Fruit fly (Drosophila melanogaster): Measurements from ENCODE around the gene laf.
A peak's percentile ranks its signal among the peaks of the same experiment; 100 is the strongest.

Gene laf

dm6 chr3R:4883186-4883746 is 4.9 kb upstream of the laf start (continued):
- TF ChIP-seq CG8478 (optimal IDR thresholded peaks at IDR 0.05): no peak
- no peak for TF ChIP-seq CG42726 (GFP tag; IDR thresholded peaks at IDR 0.05; ENCODE audit: partially characterized antibody)
- TF ChIP-seq Sry-δ (GFP tag; optimal IDR thresholded peaks at IDR 0.05): no peak
- no peak for TF ChIP-seq H2.0 (GFP tag; IDR thresholded peaks at IDR 0.05)

DNA sequence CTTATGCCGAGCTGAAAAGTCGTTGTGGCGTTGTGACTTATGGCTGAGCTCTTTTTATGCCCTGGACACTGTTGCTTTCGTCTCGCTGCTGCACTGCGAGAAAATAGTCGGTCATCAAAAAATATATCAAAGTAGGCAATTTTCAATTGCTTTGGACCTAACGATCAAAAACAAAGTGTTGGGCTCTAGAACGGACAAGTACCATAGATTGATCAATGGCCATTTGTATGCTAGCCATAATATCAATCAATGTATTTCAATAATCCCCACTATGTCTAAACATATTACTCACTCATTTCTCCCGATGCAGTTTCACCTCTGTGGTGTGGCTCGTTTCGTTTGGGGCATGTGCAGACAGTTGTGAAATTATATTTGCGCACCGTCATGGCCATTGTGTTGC is 4.6 kb downstream of the laf start:
- TF ChIP-seq Atf6 (GFP tag; IDR thresholded peaks at IDR 0.05) (no peak), sr (GFP tag; IDR thresholded peaks at IDR 0.05) (no peak), nom (GFP tag; optimal IDR thresholded peaks at IDR 0.05) (peak; percentile 6), maf-S (GFP tag; optimal IDR thresholded peaks at IDR 0.05) (no peak), Scr (GFP tag; IDR thresholded peaks at IDR 0.05; ENCODE audit: partially characterized antibody) (no peak), CG9727 (GFP tag; optimal IDR thresholded peaks at IDR 0.05) (no peak), CG10565 (GFP tag; optimal IDR thresholded peaks at IDR 0.05) (no peak), lbe (GFP tag; optimal IDR thresholded peaks at IDR 0.05) (peak; percentile 36), sqz (GFP tag; optimal IDR thresholded peaks at IDR 0.05) (no peak), bsh (GFP tag; optimal IDR thresholded peaks at IDR 0.05) (peak in 1 of 2 experiments; percentile 12), CG1603 (tag; optimal IDR thresholded peaks at IDR 0.05) (no peak), corto (GFP tag; optimal IDR thresholded peaks at IDR 0.05) (peak; percentile 12), CG10321 (GFP tag; IDR thresholded peaks at IDR 0.05) (no peak), CG10462 (GFP tag; optimal IDR thresholded peaks at IDR 0.05) (no peak), Fer3 (tag; optimal IDR thresholded peaks at IDR 0.05) (no peak), NK7.1 (GFP tag; optimal IDR thresholded peaks at IDR 0.05) (no peak), mam (GFP tag; optimal IDR thresholded peaks at IDR 0.05) (no peak), YL-1 (GFP tag; optimal IDR thresholded peaks at IDR 0.05) (no peak)

- no peak for TF ChIP-seq CG2199 (GFP tag; IDR thresholded peaks at IDR 0.05)
- TF ChIP-seq CG11560 (tag; IDR thresholded peaks at IDR 0.05): 0 out of 3 replicates have a peak, but pooled peaks have one; percentile 12
- peak; percentile 71 for TF ChIP-seq Hr39 (optimal IDR thresholded peaks at IDR 0.05)
- peak in 1 of 2 experiments; percentile 30 for TF ChIP-seq Dfd (GFP tag; optimal IDR thresholded peaks at IDR 0.05)
- 0 out of 2 replicates have a peak, but pooled peaks have one; percentile 12 for TF ChIP-seq CG4730 (GFP tag; IDR thresholded peaks at IDR 0.05)
Measured at dm6 chr3R:4868663-4869225, 9.6 kb downstream of the laf start.

dm6 chr3R:4866916-4867315 is 11.4 kb downstream of the laf start:
- TF ChIP-seq CG7556 (GFP tag; optimal IDR thresholded peaks at IDR 0.05): no peak
- no peak for TF ChIP-seq sim (GFP tag; IDR thresholded peaks at IDR 0.05)
- peak; percentile 35; the same call in 1 of the 3 replicates for TF ChIP-seq sr (GFP tag; IDR thresholded peaks at IDR 0.05)
- TF ChIP-seq HLHmδ (GFP tag; optimal IDR thresholded peaks at IDR 0.05): no peak
- no peak for TF ChIP-seq CG12769 (tag; optimal IDR thresholded peaks at IDR 0.05)
- peak; percentile 98 for TF ChIP-seq oc (tag; optimal IDR thresholded peaks at IDR 0.05)
- no peak for TF ChIP-seq CG3281 (GFP tag; optimal IDR thresholded peaks at IDR 0.05)
- no peak for TF ChIP-seq CG2889 (GFP tag; IDR thresholded peaks at IDR 0.05)
- TF ChIP-seq CG14014 (GFP tag; IDR thresholded peaks at IDR 0.05): no peak
- TF ChIP-seq pros (GFP tag; optimal IDR thresholded peaks at IDR 0.05): no peak
- no peak for TF ChIP-seq Dp (GFP tag; optimal IDR thresholded peaks at IDR 0.05)
- 0 out of 3 replicates have a peak, but pooled peaks have one; percentile 35 for TF ChIP-seq hb (GFP tag; IDR thresholded peaks at IDR 0.05; ENCODE audit: partially characterized antibody)
- 0 out of 2 replicates have a peak, but pooled peaks have one; percentile 34 for TF ChIP-seq Awh (GFP tag; IDR thresholded peaks at IDR 0.05)
- TF ChIP-seq CG31441 (GFP tag; IDR thresholded peaks at IDR 0.05): no peak
- TF ChIP-seq nerfin-1 (tag; optimal IDR thresholded peaks at IDR 0.05): no peak

All from whole organism, embryonic.